Worm (Caenorhabditis elegans): ENCODE data around the gene nhr-172.

DNA sequence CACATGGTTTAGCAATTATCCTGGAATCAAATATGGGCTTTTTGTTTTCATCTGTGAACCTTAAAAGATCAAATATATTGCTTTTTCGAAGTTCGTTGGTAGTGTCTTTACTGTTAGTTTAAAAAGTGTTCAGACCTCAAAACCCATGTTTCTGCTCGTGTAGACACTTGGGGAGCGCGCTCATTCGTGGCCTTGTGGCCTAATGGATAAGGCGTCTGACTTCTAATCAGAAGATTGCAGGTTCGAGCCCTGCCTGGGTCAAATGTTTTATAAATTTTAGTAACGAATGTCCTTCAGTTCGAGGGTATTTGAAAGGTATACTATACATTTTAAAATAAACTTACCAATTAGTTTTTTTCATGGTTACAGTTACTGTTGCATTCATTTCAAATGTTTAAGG lies 2.6 kb upstream of the nhr-172 start:
- TF ChIP-seq ama-1 (optimal IDR thresholded peaks at IDR 0.05): no peak
- TF ChIP-seq sea-1 (GFP tag; conservative IDR thresholded peaks at IDR 0.05): no peak
- TF ChIP-seq ceh-13 (GFP tag; optimal IDR thresholded peaks at IDR 0.05): no peak
- TF ChIP-seq hmbx-1 (tag; optimal IDR thresholded peaks at IDR 0.05): no peak
- TF ChIP-seq F13C5.2 (tag; optimal IDR thresholded peaks at IDR 0.05): no peak
- no peak for TF ChIP-seq tbx-11 (GFP tag; IDR thresholded peaks at IDR 0.05)
- TF ChIP-seq ceh-36 (tag; optimal IDR thresholded peaks at IDR 0.05): no peak
- TF ChIP-seq hmg-4 (GFP tag; optimal IDR thresholded peaks at IDR 0.05): no peak
- TF ChIP-seq hnd-1 (tag; optimal IDR thresholded peaks at IDR 0.05): no peak
- TF ChIP-seq tbx-37 (GFP tag; conservative IDR thresholded peaks at IDR 0.05): no peak
- no peak for TF ChIP-seq scrt-1 (GFP tag; IDR thresholded peaks at IDR 0.05)
- no peak for TF ChIP-seq flt-1 (GFP tag; IDR thresholded peaks at IDR 0.05)
- no peak for TF ChIP-seq B0310.2 (tag; optimal IDR thresholded peaks at IDR 0.05)
